Worm (Caenorhabditis elegans) whole organism, L3 larva: ENCODE data around the gene F58B3.4.
A peak's percentile ranks its signal among the peaks of the same experiment; 100 is the strongest.

Source experiments
- R02D3.7 ChIP-seq: fragments of 150-350 bp; optimal IDR thresholded peaks from 2 replicates; lab custom pipeline; 2014; ENCODE audit warnings: missing biosample characterization, missing genetic modification characterization
- ZK546.5 ChIP-seq: sonication (generic microtip); optimal IDR thresholded peaks from 2 replicates; lab custom pipeline; 2017; ENCODE audit warnings: missing biosample characterization, missing genetic modification characterization
- aly-2 ChIP-seq: fragments of 150-350 bp; optimal IDR thresholded peaks from 2 replicates; lab custom pipeline; 2014; ENCODE audit warnings: missing biosample characterization, missing genetic modification characterization
- ama-1 ChIP-seq: fragments of 150-350 bp; optimal IDR thresholded peaks from 2 replicates; lab custom pipeline; 2018
- ceh-16 ChIP-seq: sonication (generic microtip); optimal IDR thresholded peaks from 2 replicates; lab custom pipeline; 2017; ENCODE audit warnings: missing biosample characterization, missing genetic modification characterization
- ceh-28 ChIP-seq: fragments of 150-350 bp; optimal IDR thresholded peaks from 2 replicates; lab custom pipeline; 2014; ENCODE audit warnings: missing biosample characterization, missing genetic modification reagents, missing genetic modification characterization
- ceh-82 ChIP-seq: fragments of 150-350 bp; optimal IDR thresholded peaks from 2 replicates; lab custom pipeline; 2014; ENCODE audit warnings: missing biosample characterization, missing genetic modification characterization
- ceh-9 ChIP-seq: sonication (generic microtip); optimal IDR thresholded peaks from 2 replicates; lab custom pipeline; 2018; ENCODE audit warnings: missing biosample characterization, missing genetic modification characterization
- egl-27 ChIP-seq: sonication (generic microtip); optimal IDR thresholded peaks from 4 replicates; lab custom pipeline; 2017; ENCODE audit warnings: missing biosample characterization, missing genetic modification reagents, missing genetic modification characterization
- egl-5 ChIP-seq: fragments of 150-350 bp; optimal IDR thresholded peaks from 2 replicates; lab custom pipeline; 2017; ENCODE audit warnings: missing biosample characterization, missing genetic modification reagents, missing genetic modification characterization, inconsistent platforms
- elt-1 ChIP-seq: fragments of 150-350 bp; optimal IDR thresholded peaks from 2 replicates; lab custom pipeline; 2014; ENCODE audit warnings: missing biosample characterization, missing genetic modification characterization
- elt-2 ChIP-seq: sonication (generic microtip); optimal IDR thresholded peaks from 2 replicates; lab custom pipeline; 2016; ENCODE audit warnings: missing genetic modification reagents, mild to moderate bottlenecking, missing genetic modification characterization, missing compliant biosample characterization
- elt-3 ChIP-seq, 3 experiments: fragments of 150-350 bp in 1 of 3; sonication (generic microtip) in 2 of 3; optimal IDR thresholded peaks; 2 replicates in 2 of 3; 4 replicates in 1 of 3; lab custom pipeline; 2014 to 2017; ENCODE audit warnings: missing biosample characterization in 3 of 3, missing genetic modification characterization in 3 of 3
- eor-1 ChIP-seq, 2 experiments: fragments of 150-350 bp; optimal IDR thresholded peaks; 2 replicates each; lab custom pipeline; 2014 to 2018; ENCODE audit warnings: missing biosample characterization in 2 of 2, missing genetic modification characterization in 2 of 2
- fkh-10 ChIP-seq: sonication (generic microtip); optimal IDR thresholded peaks from 2 replicates; lab custom pipeline; 2017; ENCODE audit warnings: missing biosample characterization, missing genetic modification reagents, missing genetic modification characterization
- fkh-2 ChIP-seq: fragments of 150-350 bp; optimal IDR thresholded peaks from 2 replicates; lab custom pipeline; 2014; ENCODE audit warnings: missing biosample characterization, missing genetic modification reagents, missing genetic modification characterization
- fos-1 ChIP-seq: fragments of 150-350 bp; optimal IDR thresholded peaks from 2 replicates; lab custom pipeline; 2014; ENCODE audit warnings: missing biosample characterization, missing genetic modification characterization
- hmg-11 ChIP-seq: sonication (generic microtip); optimal IDR thresholded peaks from 2 replicates; lab custom pipeline; 2016; ENCODE audit warnings: missing genetic modification characterization, missing compliant biosample characterization
- jun-1 ChIP-seq: fragments of 150-350 bp; optimal IDR thresholded peaks from 2 replicates; lab custom pipeline; 2014; ENCODE audit warnings: missing biosample characterization, missing genetic modification reagents, missing genetic modification characterization
- lin-15B ChIP-seq: fragments of 150-350 bp; optimal IDR thresholded peaks from 2 replicates; lab custom pipeline; 2014; ENCODE audit warnings: missing biosample characterization, missing genetic modification characterization
- lin-39 ChIP-seq: fragments of 150-350 bp; optimal IDR thresholded peaks from 2 replicates; lab custom pipeline; 2018; ENCODE audit warnings: missing biosample characterization, missing genetic modification reagents, missing genetic modification characterization
- lsy-12 ChIP-seq: sonication (generic microtip); optimal IDR thresholded peaks from 2 replicates; lab custom pipeline; 2016; ENCODE audit warnings: mild to moderate bottlenecking, missing genetic modification characterization, missing compliant biosample characterization
- mdl-1 ChIP-seq: fragments of 150-350 bp; optimal IDR thresholded peaks from 2 replicates; lab custom pipeline; 2014; ENCODE audit warnings: missing biosample characterization, missing genetic modification characterization
- mml-1 ChIP-seq: fragments of 150-350 bp; sonication (generic microtip); optimal IDR thresholded peaks from 3 replicates; lab custom pipeline; 2014; ENCODE audit warnings: missing biosample characterization, missing genetic modification characterization
- nfya-1 ChIP-seq: sonication (generic microtip); optimal IDR thresholded peaks from 2 replicates; lab custom pipeline; 2017; ENCODE audit warnings: missing genetic modification characterization, mild to moderate bottlenecking, missing compliant biosample characterization, antibody characterized with exemption, moderate library complexity; ENCODE audit not compliant: insufficient read depth
- nhr-11 ChIP-seq: fragments of 150-350 bp; optimal IDR thresholded peaks from 2 replicates; lab custom pipeline; 2014; ENCODE audit warnings: missing biosample characterization, missing genetic modification characterization
- nhr-12 ChIP-seq: fragments of 150-350 bp; optimal IDR thresholded peaks from 2 replicates; lab custom pipeline; 2014; ENCODE audit warnings: missing biosample characterization, missing genetic modification characterization
- nhr-23 ChIP-seq: fragments of 150-350 bp; optimal IDR thresholded peaks from 2 replicates; lab custom pipeline; 2014; ENCODE audit warnings: missing biosample characterization, missing genetic modification reagents, missing genetic modification characterization
- nhr-237 ChIP-seq: fragments of 150-350 bp; optimal IDR thresholded peaks from 2 replicates; lab custom pipeline; 2014; ENCODE audit warnings: missing biosample characterization, missing genetic modification characterization
- nhr-25 ChIP-seq: sonication (generic microtip); optimal IDR thresholded peaks from 2 replicates; lab custom pipeline; 2017; ENCODE audit warnings: missing biosample characterization, missing genetic modification characterization
- nhr-43 ChIP-seq: sonication (generic microtip); optimal IDR thresholded peaks from 2 replicates; lab custom pipeline; 2016; ENCODE audit warnings: mild to moderate bottlenecking, missing genetic modification characterization, missing compliant biosample characterization; ENCODE audit not compliant: poor library complexity, severe bottlenecking
- nhr-67 ChIP-seq: fragments of 150-350 bp; optimal IDR thresholded peaks from 2 replicates; lab custom pipeline; 2014; ENCODE audit warnings: missing biosample characterization, missing genetic modification characterization
- nhr-76 ChIP-seq: fragments of 150-350 bp; sonication (generic microtip); optimal IDR thresholded peaks from 5 replicates; lab custom pipeline; 2014; ENCODE audit warnings: missing biosample characterization, missing genetic modification characterization
- nhr-77 ChIP-seq: fragments of 150-350 bp; optimal IDR thresholded peaks from 2 replicates; lab custom pipeline; 2014; ENCODE audit warnings: missing biosample characterization, missing genetic modification characterization
- pqm-1 ChIP-seq: fragments of 150-350 bp; optimal IDR thresholded peaks from 2 replicates; lab custom pipeline; 2017; ENCODE audit warnings: missing biosample characterization, missing genetic modification characterization, inconsistent platforms
- sea-2 ChIP-seq: fragments of 150-350 bp; sonication (generic microtip); optimal IDR thresholded peaks from 4 replicates; lab custom pipeline; 2014; ENCODE audit warnings: missing biosample characterization, missing genetic modification reagents, missing genetic modification characterization
- snpc-4 ChIP-seq: fragments of 150-350 bp; optimal IDR thresholded peaks from 2 replicates; lab custom pipeline; 2014; ENCODE audit warnings: missing biosample characterization, missing genetic modification characterization
- tbx-2 ChIP-seq: sonication (generic microtip); optimal IDR thresholded peaks from 2 replicates; lab custom pipeline; 2016; ENCODE audit warnings: mild to moderate bottlenecking, missing genetic modification characterization, missing compliant biosample characterization
- unc-39 ChIP-seq: sonication (generic microtip); optimal IDR thresholded peaks from 4 replicates; lab custom pipeline; 2017; ENCODE audit warnings: missing biosample characterization, missing genetic modification characterization
- unc-62 ChIP-seq: fragments of 150-350 bp; sonication (generic microtip); optimal IDR thresholded peaks from 4 replicates; lab custom pipeline; 2014; ENCODE audit warnings: missing biosample characterization, missing genetic modification reagents, missing genetic modification characterization
- ztf-11 ChIP-seq: fragments of 150-350 bp; optimal IDR thresholded peaks from 2 replicates; lab custom pipeline; 2014; ENCODE audit warnings: missing biosample characterization, missing genetic modification characterization
- ztf-4 ChIP-seq: fragments of 150-350 bp; optimal IDR thresholded peaks from 2 replicates; lab custom pipeline; 2014; ENCODE audit warnings: missing biosample characterization, missing genetic modification characterization

F58B3.4 gene

DNA sequence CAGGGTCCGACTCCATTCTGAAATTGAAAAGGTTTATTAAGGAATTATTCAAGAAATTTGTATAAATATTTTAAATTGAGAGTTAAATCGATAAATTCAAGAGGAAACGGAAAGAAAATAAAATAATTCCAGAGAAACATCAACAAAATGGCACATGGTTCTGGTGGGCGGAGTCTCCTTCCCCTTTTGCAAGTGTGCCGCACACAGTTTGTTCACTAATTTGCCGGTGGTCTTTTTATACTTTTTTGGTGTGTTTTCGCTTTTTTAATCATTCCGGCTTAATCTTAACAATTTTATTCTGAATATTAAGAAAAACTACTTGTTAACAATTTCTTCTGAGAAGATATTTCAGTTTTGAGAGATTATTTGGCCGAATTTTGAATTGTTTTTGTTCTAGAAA is 26.7 kb downstream of the F58B3.4 start, which contains the start of the genes ragc-1 and Y24F12A.1 (continued):
- TF ChIP-seq pqm-1 (tag; lab: Kevin White, UChicago) (no peak), snpc-4 (tag; lab: Kevin White, UChicago) (peak; percentile 71), egl-5 (peak; percentile 42), nhr-12 (no peak), elt-1 (no peak)

ce11 chrIV:11603265-11603840 is 28.3 kb downstream of the F58B3.4 start:
- TF ChIP-seq pqm-1 (tag; lab: Kevin White, UChicago) = no peak
- no peak for TF ChIP-seq nhr-23 (tag; lab: Kevin White, UChicago)
- TF ChIP-seq hmg-11 = no peak
- no peak for TF ChIP-seq elt-2 (tag; lab: Kevin White, UChicago)
- no peak for TF ChIP-seq nhr-12
- no peak for TF ChIP-seq unc-62 (GFP tag; lab: Kevin White, UChicago)
- TF ChIP-seq aly-2 (tag; lab: Kevin White, UChicago) = no peak
- no peak for TF ChIP-seq lsy-12 (tag; lab: Kevin White, UChicago)
- no peak for TF ChIP-seq sea-2 (GFP tag; lab: Kevin White, UChicago)
- no peak for TF ChIP-seq jun-1
- no peak for TF ChIP-seq ztf-11 (tag; lab: Kevin White, UChicago)
- no peak for TF ChIP-seq fkh-2 (tag; lab: Kevin White, UChicago)
- TF ChIP-seq ceh-9 (tag; lab: Kevin White, UChicago) = no peak
- no peak for TF ChIP-seq lin-15B
- no peak for TF ChIP-seq ceh-28 (tag; lab: Kevin White, UChicago)
- TF ChIP-seq, all 47 proteins: peak for 0

DNA sequence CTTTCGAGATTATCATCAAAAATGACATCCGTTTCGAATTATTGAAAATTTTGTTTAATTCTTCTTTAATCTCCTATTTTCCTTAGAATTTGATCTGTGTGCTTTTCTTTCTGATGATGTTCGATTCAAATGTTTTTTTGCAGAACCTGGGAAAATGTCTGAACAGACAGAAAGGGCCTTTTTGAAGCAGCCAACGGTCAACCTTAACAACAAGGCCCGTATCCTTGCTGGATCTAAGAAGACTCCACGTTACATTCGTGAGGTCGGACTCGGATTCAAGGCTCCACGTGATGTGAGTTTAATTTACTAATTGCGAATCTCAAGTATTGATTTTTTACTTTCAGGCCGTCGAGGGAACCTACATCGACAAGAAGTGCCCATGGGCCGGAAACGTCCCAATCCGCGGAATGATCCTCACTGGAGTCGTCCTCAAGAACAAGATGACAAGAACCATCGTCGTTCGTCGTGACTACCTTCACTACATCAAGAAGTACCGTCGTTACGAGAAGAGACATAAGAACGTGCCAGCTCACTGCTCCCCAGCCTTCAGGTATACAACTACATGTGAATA is 29.1 kb downstream of the F58B3.4 start, which contains the start of gene rps-11:
Gene rps-11, plus strand, starts transcription at position 144 of the 571 bp plus-strand sequence.
- TF ChIP-seq nhr-43 (no peak), nfya-1 (tag; lab: Kevin White, UChicago) (no peak), nhr-25 (tag; lab: Kevin White, UChicago) (no peak), ztf-4 (tag; lab: Kevin White, UChicago) (no peak), nhr-67 (no peak), egl-27 (tag; lab: Kevin White, UChicago) (no peak), nhr-12 (no peak), mml-1 (no peak), lin-39 (tag; lab: Kevin White, UChicago) (no peak), elt-1 (no peak), lsy-12 (tag; lab: Kevin White, UChicago) (no peak), unc-39 (tag; lab: Kevin White, UChicago) (no peak), aly-2 (tag; lab: Kevin White, UChicago) (no peak), ztf-11 (tag; lab: Kevin White, UChicago) (no peak), nhr-237 (tag; lab: Kevin White, UChicago) (no peak), elt-3 (tag; optimal IDR thresholded peaks at IDR 0.05; lab: Kevin White, UChicago) (no peak), ceh-16 (tag; lab: Kevin White, UChicago) (no peak), fkh-10 (GFP tag; lab: Kevin White, UChicago) (no peak)

- TF ChIP-seq nhr-11 (tag; lab: Kevin White, UChicago) = no peak
- peak; percentile 67 for TF ChIP-seq nhr-43
- no peak for TF ChIP-seq ceh-9 (tag; lab: Kevin White, UChicago)
- TF ChIP-seq ceh-28 (tag; lab: Kevin White, UChicago) = no peak
- no peak for TF ChIP-seq unc-39 (tag; lab: Kevin White, UChicago)
- no peak for TF ChIP-seq egl-5
- peak; percentile 14 for TF ChIP-seq ztf-4 (tag; lab: Kevin White, UChicago)
- TF ChIP-seq R02D3.7 (tag; lab: Kevin White, UChicago) = peak; percentile 28
- TF ChIP-seq tbx-2 (tag; lab: Kevin White, UChicago) = no peak
- TF ChIP-seq ceh-16 (tag; lab: Kevin White, UChicago) = no peak
- no peak for TF ChIP-seq elt-3 (tag; optimal IDR thresholded peaks at IDR 0.05; lab: Kevin White, UChicago)
- no peak for TF ChIP-seq nhr-237 (tag; lab: Kevin White, UChicago)
- no peak for TF ChIP-seq elt-1
- no peak for TF ChIP-seq nhr-76 (tag; lab: Kevin White, UChicago)
- peak; percentile 57 for TF ChIP-seq ama-1 (lab: Kevin White, UChicago)
- TF ChIP-seq nhr-77 (tag; lab: Kevin White, UChicago) = peak; percentile 12
- TF ChIP-seq lin-39 (tag; lab: Kevin White, UChicago) = peak; percentile 74
- peak; percentile 43 for TF ChIP-seq pqm-1 (tag; lab: Kevin White, UChicago)
- no peak for TF ChIP-seq fkh-2 (tag; lab: Kevin White, UChicago)
- no peak for TF ChIP-seq eor-1 (tag; optimal IDR thresholded peaks at IDR 0.05; lab: Kevin White, UChicago)
- TF ChIP-seq lin-15B = peak; percentile 75
- TF ChIP-seq nhr-25 (tag; lab: Kevin White, UChicago) = peak; percentile 35
- TF ChIP-seq ceh-82 (tag; lab: Kevin White, UChicago) = no peak
- TF ChIP-seq mml-1 = no peak
- peak; percentile 89 for TF ChIP-seq nfya-1 (tag; lab: Kevin White, UChicago)
- no peak for TF ChIP-seq fos-1 (tag; lab: Kevin White, UChicago)
- TF ChIP-seq aly-2 (tag; lab: Kevin White, UChicago) = peak; percentile 81
- TF ChIP-seq ZK546.5 (tag; lab: Kevin White, UChicago) = no peak
- TF ChIP-seq sea-2 (GFP tag; lab: Kevin White, UChicago) = no peak
- no peak for TF ChIP-seq fkh-10 (GFP tag; lab: Kevin White, UChicago)
- no peak for TF ChIP-seq mdl-1
Observed at ce11 chrIV:11601721-11602405, 29.8 kb downstream of the F58B3.4 start.
